Worm (Caenorhabditis elegans): Measurements from ENCODE around the gene nyn-1.
"Not testable (repeated sequence)": the region's sequence is repeated elsewhere in the genome, so short reads cannot be mapped to it uniquely, and the experiment has no call there.

The nyn-1 gene

DNA sequence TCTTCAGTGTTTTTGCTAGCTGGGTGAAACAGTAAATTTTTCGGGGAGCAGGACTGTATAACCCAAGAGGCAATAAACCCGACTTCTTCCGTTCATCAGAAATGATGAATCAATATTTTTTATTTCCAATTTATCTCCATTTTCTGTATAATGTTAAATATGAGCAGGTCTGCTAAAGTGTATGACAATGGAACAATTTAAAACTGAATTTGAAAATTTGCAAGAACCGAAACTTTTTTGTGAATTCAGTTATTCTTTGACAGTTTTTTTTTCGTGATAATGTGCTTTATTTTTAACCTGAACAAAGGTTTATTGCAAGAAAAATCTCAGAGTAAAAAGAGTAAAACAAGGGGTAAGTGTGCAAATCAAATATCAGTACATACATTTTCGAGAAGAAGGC lies 21.7 kb downstream of the nyn-1 start:
- no peak for TF ChIP-seq F13C5.2 (tag; optimal IDR thresholded peaks at IDR 0.05)
- no peak for TF ChIP-seq hnd-1 (tag; optimal IDR thresholded peaks at IDR 0.05)
- TF ChIP-seq hmbx-1 (tag; optimal IDR thresholded peaks at IDR 0.05) = no peak
- TF ChIP-seq aly-1 (tag; optimal IDR thresholded peaks at IDR 0.05) = no peak
- no peak for TF ChIP-seq ets-7 (tag; optimal IDR thresholded peaks at IDR 0.05)
- TF ChIP-seq tbx-37 (GFP tag; conservative IDR thresholded peaks at IDR 0.05) = no peak
- TF ChIP-seq scrt-1 (GFP tag; IDR thresholded peaks at IDR 0.05) = no peak

DNA sequence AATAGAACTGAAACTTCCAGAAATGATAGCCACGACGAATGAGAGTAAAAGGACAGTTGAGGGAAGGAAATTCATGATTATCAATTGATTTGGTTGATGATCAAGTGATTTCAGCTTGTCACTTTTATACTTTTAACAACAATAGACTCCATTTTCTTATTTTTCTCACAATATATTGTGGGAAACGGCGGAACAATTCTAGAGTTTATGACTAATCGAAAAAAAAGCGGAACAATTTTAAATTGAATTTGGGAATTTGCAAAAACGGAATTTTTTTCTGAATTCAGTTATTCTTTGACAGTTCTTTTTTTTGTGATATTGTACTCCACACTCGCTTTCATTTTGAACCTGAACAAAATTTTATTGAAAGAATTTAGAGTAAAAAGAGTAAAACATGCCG lies 22.7 kb downstream of the nyn-1 start, which contains the start of gene Y45F10C.4:
Gene Y45F10C.4 (minus strand): TSS at position 101 of the 400 bp plus-strand sequence.
- TF ChIP-seq aly-1 (tag; optimal IDR thresholded peaks at IDR 0.05) = no peak
- no peak for TF ChIP-seq tbx-11 (GFP tag; IDR thresholded peaks at IDR 0.05)
- TF ChIP-seq hmbx-1 (tag; optimal IDR thresholded peaks at IDR 0.05) = no peak
- no peak for TF ChIP-seq hnd-1 (tag; optimal IDR thresholded peaks at IDR 0.05)
- TF ChIP-seq tbx-37 (GFP tag; conservative IDR thresholded peaks at IDR 0.05) = no peak
- TF ChIP-seq tra-4 (tag; optimal IDR thresholded peaks at IDR 0.05) = no peak
- TF ChIP-seq ceh-13 (GFP tag; optimal IDR thresholded peaks at IDR 0.05) = no peak

DNA sequence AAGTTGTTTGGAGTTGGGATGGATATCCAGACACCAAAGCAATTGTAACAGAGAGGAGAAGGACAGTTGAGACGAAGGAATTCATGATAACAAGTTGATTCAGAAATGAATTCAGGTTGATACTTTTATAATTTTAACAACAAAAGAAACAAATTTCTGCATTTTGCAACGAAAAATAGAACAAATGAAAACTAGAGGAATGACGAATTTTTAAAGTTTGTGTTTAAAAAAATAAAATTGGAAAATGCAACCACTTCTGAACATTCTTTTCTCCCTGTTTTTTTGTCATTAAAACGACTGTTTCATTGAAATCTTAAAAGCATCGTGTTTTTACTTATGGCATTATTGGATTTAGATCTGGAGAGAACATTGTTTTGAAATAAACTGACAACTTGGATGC lies 24.2 kb downstream of the nyn-1 start, which contains the start of gene Y45F10C.2:
Gene Y45F10C.2 (minus strand): TSS at position 101 of the 400 bp plus-strand sequence.
- not testable (repeated sequence) for TF ChIP-seq ama-1 (optimal IDR thresholded peaks at IDR 0.05); B0310.2 (tag; optimal IDR thresholded peaks at IDR 0.05); sea-1 (GFP tag; conservative IDR thresholded peaks at IDR 0.05)

DNA sequence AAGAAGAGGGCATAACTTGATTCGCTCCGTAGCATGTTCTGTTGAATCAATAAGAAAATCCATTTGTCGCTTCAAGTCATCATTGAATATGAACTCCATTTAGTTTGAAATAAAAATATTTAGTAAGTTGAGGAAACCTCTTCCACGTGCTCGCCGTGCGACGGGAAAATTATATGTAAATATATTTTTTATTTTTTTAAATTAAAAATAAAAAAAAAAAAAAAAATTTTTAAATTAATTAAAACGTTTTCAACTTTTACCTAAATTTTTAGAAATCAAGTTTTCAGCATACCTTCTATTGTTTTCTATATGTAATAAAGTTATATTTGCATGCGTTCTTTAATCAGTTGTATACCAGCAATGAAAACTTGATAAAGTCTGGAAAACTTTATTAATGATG lies 27.4 kb downstream of the nyn-1 start, which contains the start of gene Y45F10C.1:
Gene Y45F10C.1 (minus strand): TSS at position 101 of the 400 bp plus-strand sequence.
- not testable (repeated sequence) for TF ChIP-seq scrt-1 (GFP tag; IDR thresholded peaks at IDR 0.05); tbx-11 (GFP tag; IDR thresholded peaks at IDR 0.05); ama-1 (optimal IDR thresholded peaks at IDR 0.05)

DNA sequence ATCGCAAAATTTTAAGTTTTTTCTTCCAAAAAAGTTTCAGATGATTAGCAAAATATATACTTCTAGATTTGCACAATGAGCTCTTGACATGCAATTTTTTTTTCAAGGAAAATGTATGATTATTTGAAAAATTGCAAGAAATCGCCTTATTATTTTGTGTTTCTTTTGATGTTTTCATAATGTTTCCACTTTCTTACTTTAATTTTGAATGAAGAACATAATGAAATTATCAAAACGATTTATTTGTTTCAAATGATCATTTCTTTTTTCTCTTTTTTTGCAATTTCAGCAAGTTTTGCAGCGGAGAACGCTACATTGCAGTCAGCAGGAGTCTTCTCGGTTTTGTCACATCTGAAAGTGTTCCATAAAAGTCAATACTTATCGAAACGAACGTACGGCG lies 34.8 kb downstream of the nyn-1 start, which contains the start of gene Y45F10C.6:
Gene Y45F10C.6 (plus strand): TSS at position 301 of the 400 bp plus-strand sequence.
- not testable (repeated sequence) for TF ChIP-seq aly-1 (tag; optimal IDR thresholded peaks at IDR 0.05); ets-7 (tag; optimal IDR thresholded peaks at IDR 0.05); sea-1 (GFP tag; conservative IDR thresholded peaks at IDR 0.05)

DNA sequence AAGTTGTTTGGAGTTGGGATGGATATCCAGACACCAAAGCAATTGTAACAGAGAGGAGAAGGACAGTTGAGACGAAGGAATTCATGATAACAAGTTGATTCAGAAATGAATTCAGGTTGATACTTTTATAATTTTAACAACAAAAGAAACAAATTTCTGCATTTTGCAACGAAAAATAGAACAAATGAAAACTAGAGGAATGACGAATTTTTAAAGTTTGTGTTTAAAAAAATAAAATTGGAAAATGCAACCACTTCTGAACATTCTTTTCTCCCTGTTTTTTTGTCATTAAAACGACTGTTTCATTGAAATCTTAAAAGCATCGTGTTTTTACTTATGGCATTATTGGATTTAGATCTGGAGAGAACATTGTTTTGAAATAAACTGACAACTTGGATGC lies 35.4 kb downstream of the nyn-1 start, which contains the start of gene C08F11.12:
Gene C08F11.12 (minus strand): TSS at position 101 of the 400 bp plus-strand sequence.
- TF ChIP-seq tbx-11 (GFP tag; IDR thresholded peaks at IDR 0.05); aly-1 (tag; optimal IDR thresholded peaks at IDR 0.05); B0310.2 (tag; optimal IDR thresholded peaks at IDR 0.05): not testable (repeated sequence)

DNA sequence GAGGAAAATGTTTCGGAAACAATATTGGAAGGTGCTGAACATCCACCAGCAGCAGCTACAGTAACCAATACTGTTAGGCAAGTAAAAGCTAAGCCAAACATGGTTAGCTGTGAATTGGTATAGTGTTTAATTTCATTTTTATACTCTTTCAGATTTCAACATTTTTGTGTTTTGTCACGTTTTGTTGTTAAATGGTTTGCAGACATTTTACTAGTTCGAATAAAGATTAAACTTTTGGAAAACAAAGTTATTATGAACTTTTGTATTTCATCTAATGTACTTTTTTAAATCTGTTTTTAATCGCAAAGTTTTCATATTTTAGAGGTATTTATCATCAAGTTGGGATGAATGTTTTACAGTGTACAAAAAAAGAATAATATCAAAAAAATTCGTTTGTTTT lies 36.6 kb downstream of the nyn-1 start, which contains the start of gene C08F11.17:
Gene C08F11.17 (minus strand): TSS at position 101 of the 400 bp plus-strand sequence.
- no peak for TF ChIP-seq tbx-37 (GFP tag; conservative IDR thresholded peaks at IDR 0.05)
- no peak for TF ChIP-seq scrt-1 (GFP tag; IDR thresholded peaks at IDR 0.05)
- no peak for TF ChIP-seq F13C5.2 (tag; optimal IDR thresholded peaks at IDR 0.05)
- TF ChIP-seq hmbx-1 (tag; optimal IDR thresholded peaks at IDR 0.05) = no peak
- TF ChIP-seq pes-1 (GFP tag; IDR thresholded peaks at IDR 0.05) = no peak

DNA sequence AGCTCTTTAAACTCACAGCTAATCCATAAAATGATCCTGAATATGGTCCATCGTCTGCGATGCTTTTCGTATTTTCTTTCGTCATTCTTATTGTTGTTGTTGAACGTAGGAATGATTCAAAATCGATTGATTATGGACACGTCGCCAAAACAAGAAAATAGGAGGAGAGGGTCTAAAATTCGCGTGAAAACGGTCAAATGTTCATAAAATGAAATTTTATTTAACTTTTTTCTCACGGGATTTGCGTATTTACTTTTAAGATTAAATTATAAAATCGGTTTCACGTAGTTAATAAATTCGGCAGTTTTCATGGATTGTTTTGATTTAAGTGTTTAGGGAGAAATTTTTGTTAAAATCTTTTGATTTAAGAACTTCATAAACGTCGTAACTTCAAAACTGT lies 37.7 kb downstream of the nyn-1 start, which contains the start of gene C08F11.10:
Gene C08F11.10 (minus strand): TSS at position 101 of the 400 bp plus-strand sequence.
- TF ChIP-seq scrt-1 (GFP tag; IDR thresholded peaks at IDR 0.05) = no peak

DNA sequence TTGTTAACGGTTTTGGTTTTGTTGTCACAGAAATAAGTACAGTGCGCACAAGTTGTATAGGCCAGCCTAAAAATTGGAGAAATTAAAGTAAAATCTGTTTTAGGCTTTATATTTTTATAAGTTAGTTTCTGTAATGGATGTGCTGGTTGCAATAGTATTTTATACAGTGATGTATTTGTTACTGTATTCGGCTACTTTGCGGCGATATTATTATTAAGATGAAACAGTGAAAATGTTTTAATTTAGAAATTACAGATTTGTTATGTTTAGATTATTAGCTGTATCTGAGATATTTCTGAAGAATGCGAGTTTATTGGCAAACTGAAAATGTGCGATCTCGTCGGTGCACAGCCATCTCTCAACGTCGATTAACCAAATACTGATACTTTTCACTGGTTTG lies 39.3 kb downstream of the nyn-1 start, which contains the start of gene ule-4:
Gene ule-4 (minus strand): TSS at position 101 of the 400 bp plus-strand sequence.
- no peak for TF ChIP-seq pes-1 (GFP tag; IDR thresholded peaks at IDR 0.05)
- TF ChIP-seq aly-1 (tag; optimal IDR thresholded peaks at IDR 0.05) = no peak
- no peak for TF ChIP-seq ets-7 (tag; optimal IDR thresholded peaks at IDR 0.05)
- no peak for TF ChIP-seq F13C5.2 (tag; optimal IDR thresholded peaks at IDR 0.05)
- no peak for TF ChIP-seq B0310.2 (tag; optimal IDR thresholded peaks at IDR 0.05)
- no peak for TF ChIP-seq ceh-36 (tag; optimal IDR thresholded peaks at IDR 0.05)
- no peak for TF ChIP-seq ama-1 (optimal IDR thresholded peaks at IDR 0.05)
- no peak for TF ChIP-seq hnd-1 (tag; optimal IDR thresholded peaks at IDR 0.05)
- TF ChIP-seq scrt-1 (GFP tag; IDR thresholded peaks at IDR 0.05) = no peak
- TF ChIP-seq tra-4 (tag; optimal IDR thresholded peaks at IDR 0.05) = no peak
- TF ChIP-seq hmg-4 (GFP tag; optimal IDR thresholded peaks at IDR 0.05) = no peak
- no peak for TF ChIP-seq flt-1 (GFP tag; IDR thresholded peaks at IDR 0.05)
- TF ChIP-seq ceh-13 (GFP tag; optimal IDR thresholded peaks at IDR 0.05) = no peak
- no peak for TF ChIP-seq tbx-37 (GFP tag; conservative IDR thresholded peaks at IDR 0.05)
- TF ChIP-seq sea-1 (GFP tag; conservative IDR thresholded peaks at IDR 0.05) = no peak
- TF ChIP-seq hmbx-1 (tag; optimal IDR thresholded peaks at IDR 0.05) = no peak
- no peak for TF ChIP-seq tbx-11 (GFP tag; IDR thresholded peaks at IDR 0.05)
